Worm (Caenorhabditis elegans): ENCODE data around the gene Y56A3A.7.

Gene Y56A3A.7

DNA sequence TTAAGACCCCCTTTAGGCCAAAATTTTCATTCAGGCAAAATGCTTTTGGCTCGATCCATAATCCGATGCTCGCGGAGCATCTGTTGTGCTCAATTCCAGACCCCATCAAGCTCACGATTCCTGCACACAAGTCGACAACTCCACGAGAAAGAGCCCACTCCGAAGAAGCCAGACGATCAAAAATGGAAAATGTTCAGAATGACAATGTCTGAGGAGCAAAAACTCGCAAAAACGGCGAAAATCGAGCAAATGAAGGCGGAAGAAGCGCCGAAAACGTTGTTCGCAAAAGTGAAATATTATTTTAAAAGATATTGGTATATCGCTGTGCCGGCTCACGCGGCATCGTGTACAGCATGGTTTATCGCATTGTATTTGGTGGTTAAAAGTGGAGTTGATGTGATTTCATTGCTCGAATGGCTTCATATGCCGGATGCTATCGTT, 25.1 kb downstream of the Y56A3A.7 start, which contains the start of gene Y56A3A.22:
Gene Y56A3A.22 (plus strand): TSS at position 35 of the 441 bp plus-strand sequence.
- TF ChIP-seq elt-2 (tag; optimal IDR thresholded peaks at IDR 0.05) (peak; percentile 21), ama-1 (optimal IDR thresholded peaks at IDR 0.05) (peak; percentile 92), hmg-11 (tag; optimal IDR thresholded peaks at IDR 0.05) (no peak), tbx-2 (tag; optimal IDR thresholded peaks at IDR 0.05) (no peak), egl-27 (tag; optimal IDR thresholded peaks at IDR 0.05) (no peak), fkh-10 (GFP tag; optimal IDR thresholded peaks at IDR 0.05) (no peak), nfya-1 (tag; optimal IDR thresholded peaks at IDR 0.05; ENCODE audit: insufficient read depth) (peak; percentile 36), nhr-12 (tag; optimal IDR thresholded peaks at IDR 0.05) (no peak), elt-3 (tag; optimal IDR thresholded peaks at IDR 0.05) (peak in 1 of 3 experiments; percentile 25), ztf-11 (tag; optimal IDR thresholded peaks at IDR 0.05) (no peak), nhr-43 (tag; optimal IDR thresholded peaks at IDR 0.05; ENCODE audit: poor library complexity, severe bottlenecking) (peak; percentile 33), lsy-12 (tag; optimal IDR thresholded peaks at IDR 0.05) (peak; percentile 57), jun-1 (tag; optimal IDR thresholded peaks at IDR 0.05) (no peak), mdl-1 (tag; optimal IDR thresholded peaks at IDR 0.05) (no peak), nhr-25 (tag; optimal IDR thresholded peaks at IDR 0.05) (no peak), skn-1 (tag; optimal IDR thresholded peaks at IDR 0.05) (no peak), sea-2 (GFP tag; optimal IDR thresholded peaks at IDR 0.05) (no peak)

DNA sequence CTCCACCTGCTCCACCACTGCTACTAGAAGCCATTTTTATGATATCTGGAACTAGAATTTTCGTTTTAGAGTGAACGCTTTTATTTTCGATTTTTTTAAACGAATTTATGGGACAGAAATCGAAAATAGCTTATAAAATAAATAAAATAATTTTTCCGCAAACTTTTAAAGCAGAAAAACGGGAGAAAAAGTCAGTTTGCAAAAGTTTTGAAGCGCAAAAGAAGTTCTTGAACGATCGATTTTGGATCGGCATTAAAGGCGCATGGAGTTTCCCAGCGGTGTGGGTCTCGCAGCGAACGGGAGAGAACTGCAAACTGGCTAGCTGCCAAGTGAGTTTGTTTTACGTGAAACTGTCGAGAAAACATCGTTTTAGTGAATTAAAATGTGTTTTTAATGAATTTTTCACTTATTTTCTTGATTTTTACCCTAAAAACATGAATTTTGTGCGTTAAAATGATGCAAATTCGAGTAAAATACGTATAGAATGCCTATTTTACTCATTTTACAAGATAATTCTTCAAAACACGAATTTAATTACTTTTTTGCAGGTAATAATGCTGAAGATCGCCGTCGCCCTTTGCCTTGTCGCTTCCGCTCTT, 26.5 kb downstream of the Y56A3A.7 start, which contains the start of the genes ccf-1 and trap-4:
Gene ccf-1 (minus strand): TSS at position 51 of the 599 bp plus-strand sequence.
Gene trap-4 (plus strand): TSS at position 549 of the 599 bp plus-strand sequence.
- TF ChIP-seq nhr-12 (tag; optimal IDR thresholded peaks at IDR 0.05), result no peak
- no peak for TF ChIP-seq tbx-2 (tag; optimal IDR thresholded peaks at IDR 0.05)
- no peak for TF ChIP-seq ZK546.5 (tag; optimal IDR thresholded peaks at IDR 0.05)
- TF ChIP-seq nhr-23 (tag; optimal IDR thresholded peaks at IDR 0.05), result peak; percentile 61
- no peak for TF ChIP-seq sea-2 (GFP tag; optimal IDR thresholded peaks at IDR 0.05)
- TF ChIP-seq lin-15B (tag; optimal IDR thresholded peaks at IDR 0.05), result peak; percentile 76
- peak; percentile 1 for TF ChIP-seq R02D3.7 (tag; optimal IDR thresholded peaks at IDR 0.05)
- TF ChIP-seq elt-2 (tag; optimal IDR thresholded peaks at IDR 0.05), result peak; percentile 26
- TF ChIP-seq ztf-4 (tag; optimal IDR thresholded peaks at IDR 0.05), result no peak
- no peak for TF ChIP-seq ceh-16 (tag; optimal IDR thresholded peaks at IDR 0.05)
- TF ChIP-seq nfya-1 (tag; optimal IDR thresholded peaks at IDR 0.05; ENCODE audit: insufficient read depth), result peak; percentile 89
- TF ChIP-seq pha-4 (tag; optimal IDR thresholded peaks at IDR 0.05), result peak; percentile 76
- TF ChIP-seq snpc-4 (tag; optimal IDR thresholded peaks at IDR 0.05), result peak; percentile 54
- peak; percentile 22 for TF ChIP-seq hmg-11 (tag; optimal IDR thresholded peaks at IDR 0.05)
- TF ChIP-seq lin-39 (tag; optimal IDR thresholded peaks at IDR 0.05), result peak; percentile 35
- TF ChIP-seq fkh-10 (GFP tag; optimal IDR thresholded peaks at IDR 0.05), result no peak
- TF ChIP-seq ceh-82 (tag; optimal IDR thresholded peaks at IDR 0.05), result no peak
- TF ChIP-seq nhr-43 (tag; optimal IDR thresholded peaks at IDR 0.05; ENCODE audit: poor library complexity, severe bottlenecking), result no peak
- TF ChIP-seq nhr-237 (tag; optimal IDR thresholded peaks at IDR 0.05), result no peak
- TF ChIP-seq mdl-1 (tag; optimal IDR thresholded peaks at IDR 0.05), result no peak
- peak; percentile 66 for TF ChIP-seq ceh-28 (tag; optimal IDR thresholded peaks at IDR 0.05)
- TF ChIP-seq nhr-11 (tag; optimal IDR thresholded peaks at IDR 0.05), result no peak
- peak; percentile 14 for TF ChIP-seq pqm-1 (tag; optimal IDR thresholded peaks at IDR 0.05)
- TF ChIP-seq mml-1 (tag; optimal IDR thresholded peaks at IDR 0.05), result no peak
- TF ChIP-seq nhr-25 (tag; optimal IDR thresholded peaks at IDR 0.05), result peak; percentile 66
- no peak for TF ChIP-seq ceh-9 (tag; optimal IDR thresholded peaks at IDR 0.05)

DNA sequence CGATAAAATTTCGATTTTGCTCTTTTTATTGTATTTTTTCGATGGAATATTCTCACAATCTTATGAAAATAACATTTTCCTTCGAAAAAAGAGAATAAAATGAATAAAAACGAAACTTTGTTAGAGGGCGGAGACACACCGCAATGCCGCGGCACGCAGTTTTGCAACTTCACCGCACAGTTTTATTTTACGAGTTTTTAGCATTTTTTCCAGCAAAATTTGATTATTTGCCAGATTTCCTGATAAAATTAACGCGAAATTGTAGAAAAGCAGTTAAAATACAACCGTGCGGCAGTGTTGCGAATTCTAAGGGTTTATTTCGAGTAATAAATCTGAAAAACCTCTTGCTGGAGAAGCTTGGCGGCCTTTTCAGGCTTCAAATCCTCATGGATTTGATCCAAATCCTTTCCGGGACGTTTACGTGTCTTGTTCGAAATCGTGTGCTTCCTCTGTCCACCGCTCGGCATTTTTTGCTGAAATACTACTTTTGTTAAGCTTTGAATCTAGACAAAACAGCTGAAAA, 28.5 kb downstream of the Y56A3A.7 start, which contains the start of gene znf-593:
Gene znf-593 (minus strand): TSS at position 473 of the 523 bp plus-strand sequence.
- TF ChIP-seq nhr-25 (tag; optimal IDR thresholded peaks at IDR 0.05), result no peak
- TF ChIP-seq nhr-43 (tag; optimal IDR thresholded peaks at IDR 0.05; ENCODE audit: poor library complexity, severe bottlenecking), result peak; percentile 56
- no peak for TF ChIP-seq ztf-4 (tag; optimal IDR thresholded peaks at IDR 0.05)
- TF ChIP-seq snpc-4 (tag; optimal IDR thresholded peaks at IDR 0.05), result no peak
- TF ChIP-seq elt-2 (tag; optimal IDR thresholded peaks at IDR 0.05), result peak; percentile 23
- peak; percentile 50 for TF ChIP-seq hmg-11 (tag; optimal IDR thresholded peaks at IDR 0.05)
- TF ChIP-seq nhr-23 (tag; optimal IDR thresholded peaks at IDR 0.05), result no peak
- TF ChIP-seq pha-4 (tag; optimal IDR thresholded peaks at IDR 0.05), result peak; percentile 32
- TF ChIP-seq ama-1 (optimal IDR thresholded peaks at IDR 0.05), result peak; percentile 1

DNA sequence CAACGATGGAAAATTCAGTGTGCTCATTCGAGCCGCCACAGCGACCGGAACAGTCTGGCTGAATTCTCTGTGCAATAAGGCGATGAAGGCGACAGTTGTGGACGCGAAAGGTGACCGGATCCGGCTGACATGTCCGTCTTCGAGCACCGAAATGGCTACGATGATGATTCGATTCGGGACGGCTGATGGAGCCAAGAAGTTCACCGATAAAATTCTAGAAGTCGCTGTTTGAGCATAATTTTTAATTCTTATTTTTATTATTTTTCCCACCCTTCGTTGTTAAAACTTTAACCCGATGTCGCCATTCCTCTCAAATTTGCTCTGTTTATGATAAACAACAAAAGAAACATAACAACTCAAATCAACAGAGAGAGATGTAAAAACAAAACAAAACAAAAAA, 29.3 kb downstream of the Y56A3A.7 start:
- TF ChIP-seq hmg-11 (tag; optimal IDR thresholded peaks at IDR 0.05), result no peak
